Worm (Caenorhabditis elegans) whole organism, L3 larva: ENCODE measurements around the gene F35G2.5.

Source experiments
- ZK546.5 ChIP-seq: sonication (generic microtip); optimal IDR thresholded peaks from 2 replicates; lab custom pipeline; 2017; ENCODE audit warnings: missing biosample characterization, missing genetic modification characterization
- ama-1 ChIP-seq: fragments of 150-350 bp; optimal IDR thresholded peaks from 2 replicates; lab custom pipeline; 2018
- ceh-16 ChIP-seq: sonication (generic microtip); optimal IDR thresholded peaks from 2 replicates; lab custom pipeline; 2017; ENCODE audit warnings: missing biosample characterization, missing genetic modification characterization
- ceh-28 ChIP-seq: fragments of 150-350 bp; optimal IDR thresholded peaks from 2 replicates; lab custom pipeline; 2014; ENCODE audit warnings: missing biosample characterization, missing genetic modification reagents, missing genetic modification characterization
- ceh-82 ChIP-seq: fragments of 150-350 bp; optimal IDR thresholded peaks from 2 replicates; lab custom pipeline; 2014; ENCODE audit warnings: missing biosample characterization, missing genetic modification characterization
- ceh-9 ChIP-seq: sonication (generic microtip); optimal IDR thresholded peaks from 2 replicates; lab custom pipeline; 2018; ENCODE audit warnings: missing biosample characterization, missing genetic modification characterization
- daf-12 ChIP-seq: fragments of 150-350 bp; optimal IDR thresholded peaks from 2 replicates; lab custom pipeline; 2014; ENCODE audit warnings: missing biosample characterization, missing genetic modification reagents, missing genetic modification characterization
- egl-27 ChIP-seq: sonication (generic microtip); optimal IDR thresholded peaks from 4 replicates; lab custom pipeline; 2017; ENCODE audit warnings: missing biosample characterization, missing genetic modification reagents, missing genetic modification characterization
- egl-5 ChIP-seq: fragments of 150-350 bp; optimal IDR thresholded peaks from 2 replicates; lab custom pipeline; 2017; ENCODE audit warnings: missing biosample characterization, missing genetic modification reagents, missing genetic modification characterization, inconsistent platforms
- eor-1 ChIP-seq, 2 experiments: fragments of 150-350 bp; optimal IDR thresholded peaks; 2 replicates each; lab custom pipeline; 2014 to 2018; ENCODE audit warnings: missing biosample characterization in 2 of 2, missing genetic modification characterization in 2 of 2
- fkh-2 ChIP-seq: fragments of 150-350 bp; optimal IDR thresholded peaks from 2 replicates; lab custom pipeline; 2014; ENCODE audit warnings: missing biosample characterization, missing genetic modification reagents, missing genetic modification characterization
- jun-1 ChIP-seq: fragments of 150-350 bp; optimal IDR thresholded peaks from 2 replicates; lab custom pipeline; 2014; ENCODE audit warnings: missing biosample characterization, missing genetic modification reagents, missing genetic modification characterization
- lin-15B ChIP-seq: fragments of 150-350 bp; optimal IDR thresholded peaks from 2 replicates; lab custom pipeline; 2014; ENCODE audit warnings: missing biosample characterization, missing genetic modification characterization
- lsy-12 ChIP-seq: sonication (generic microtip); optimal IDR thresholded peaks from 2 replicates; lab custom pipeline; 2016; ENCODE audit warnings: mild to moderate bottlenecking, missing genetic modification characterization, missing compliant biosample characterization
- mdl-1 ChIP-seq: fragments of 150-350 bp; optimal IDR thresholded peaks from 2 replicates; lab custom pipeline; 2014; ENCODE audit warnings: missing biosample characterization, missing genetic modification characterization
- mml-1 ChIP-seq: fragments of 150-350 bp; sonication (generic microtip); optimal IDR thresholded peaks from 3 replicates; lab custom pipeline; 2014; ENCODE audit warnings: missing biosample characterization, missing genetic modification characterization
- nfya-1 ChIP-seq: sonication (generic microtip); optimal IDR thresholded peaks from 2 replicates; lab custom pipeline; 2017; ENCODE audit warnings: missing genetic modification characterization, mild to moderate bottlenecking, missing compliant biosample characterization, antibody characterized with exemption, moderate library complexity; ENCODE audit not compliant: insufficient read depth
- nhr-11 ChIP-seq: fragments of 150-350 bp; optimal IDR thresholded peaks from 2 replicates; lab custom pipeline; 2014; ENCODE audit warnings: missing biosample characterization, missing genetic modification characterization
- nhr-12 ChIP-seq: fragments of 150-350 bp; optimal IDR thresholded peaks from 2 replicates; lab custom pipeline; 2014; ENCODE audit warnings: missing biosample characterization, missing genetic modification characterization
- nhr-23 ChIP-seq: fragments of 150-350 bp; optimal IDR thresholded peaks from 2 replicates; lab custom pipeline; 2014; ENCODE audit warnings: missing biosample characterization, missing genetic modification reagents, missing genetic modification characterization
- nhr-25 ChIP-seq: sonication (generic microtip); optimal IDR thresholded peaks from 2 replicates; lab custom pipeline; 2017; ENCODE audit warnings: missing biosample characterization, missing genetic modification characterization
- nhr-28 ChIP-seq: fragments of 150-350 bp; optimal IDR thresholded peaks from 2 replicates; lab custom pipeline; 2014; ENCODE audit warnings: missing biosample characterization, missing genetic modification characterization
- nhr-43 ChIP-seq: sonication (generic microtip); optimal IDR thresholded peaks from 2 replicates; lab custom pipeline; 2016; ENCODE audit warnings: mild to moderate bottlenecking, missing genetic modification characterization, missing compliant biosample characterization; ENCODE audit not compliant: poor library complexity, severe bottlenecking
- nhr-67 ChIP-seq: fragments of 150-350 bp; optimal IDR thresholded peaks from 2 replicates; lab custom pipeline; 2014; ENCODE audit warnings: missing biosample characterization, missing genetic modification characterization
- nhr-77 ChIP-seq: fragments of 150-350 bp; optimal IDR thresholded peaks from 2 replicates; lab custom pipeline; 2014; ENCODE audit warnings: missing biosample characterization, missing genetic modification characterization
- pha-4 ChIP-seq: fragments of 150-350 bp; optimal IDR thresholded peaks from 2 replicates; lab custom pipeline; 2014; ENCODE audit warnings: missing biosample characterization, missing genetic modification reagents, missing genetic modification characterization
- pqm-1 ChIP-seq: fragments of 150-350 bp; optimal IDR thresholded peaks from 2 replicates; lab custom pipeline; 2017; ENCODE audit warnings: missing biosample characterization, missing genetic modification characterization, inconsistent platforms
- skn-1 ChIP-seq: fragments of 150-350 bp; optimal IDR thresholded peaks from 2 replicates; lab custom pipeline; 2014; ENCODE audit warnings: missing biosample characterization, missing genetic modification characterization
- snpc-4 ChIP-seq: fragments of 150-350 bp; optimal IDR thresholded peaks from 2 replicates; lab custom pipeline; 2014; ENCODE audit warnings: missing biosample characterization, missing genetic modification characterization
- tbx-2 ChIP-seq: sonication (generic microtip); optimal IDR thresholded peaks from 2 replicates; lab custom pipeline; 2016; ENCODE audit warnings: mild to moderate bottlenecking, missing genetic modification characterization, missing compliant biosample characterization
- unc-39 ChIP-seq: sonication (generic microtip); optimal IDR thresholded peaks from 4 replicates; lab custom pipeline; 2017; ENCODE audit warnings: missing biosample characterization, missing genetic modification characterization
- ztf-11 ChIP-seq: fragments of 150-350 bp; optimal IDR thresholded peaks from 2 replicates; lab custom pipeline; 2014; ENCODE audit warnings: missing biosample characterization, missing genetic modification characterization

F35G2.5 gene

ce11 chrIV:12217142-12217541 is 2.3 kb upstream of the F35G2.5 start:
- TF ChIP-seq nhr-25 (tag; lab: Kevin White, UChicago) (peak; percentile 38), egl-5 (no peak), ama-1 (lab: Kevin White, UChicago) (peak; percentile 75), nhr-23 (peak; percentile 78), nfya-1 (no peak), daf-12 (tag; lab: Kevin White, UChicago) (no peak)
- TF ChIP-seq, all 47 proteins: peak for 3

- TF ChIP-seq ceh-16 (tag; lab: Kevin White, UChicago) (no peak), ceh-9 (tag; lab: Kevin White, UChicago) (no peak), lin-15B (tag; lab: Kevin White, UChicago) (no peak), jun-1 (tag; lab: Kevin White, UChicago) (no peak), nhr-23 (no peak), unc-39 (tag; lab: Kevin White, UChicago) (no peak), lsy-12 (tag; lab: Kevin White, UChicago) (no peak), nhr-11 (tag; lab: Kevin White, UChicago) (no peak), mdl-1 (tag; lab: Kevin White, UChicago) (no peak), fkh-2 (no peak)
These were observed 1.2 kb upstream of the F35G2.5 start for ce11 chrIV:12218253-12218652.

- no peak for TF ChIP-seq fkh-2
- no peak for TF ChIP-seq nhr-12 (tag; lab: Kevin White, UChicago)
- TF ChIP-seq, all 47 proteins: peak for 0
These were observed 7.6 kb downstream of the F35G2.5 start, which contains the start of gene mlt-3 for ce11 chrIV:12227012-12227411. TSS of gene mlt-3 (minus strand) at chrIV:12227112.

- TF ChIP-seq ceh-9 (tag; lab: Kevin White, UChicago) = no peak
- TF ChIP-seq jun-1 (tag; lab: Kevin White, UChicago) = no peak
- TF ChIP-seq eor-1 (tag; optimal IDR thresholded peaks at IDR 0.05; lab: Kevin White, UChicago) = no peak
- no peak for TF ChIP-seq nhr-43
- TF ChIP-seq nhr-11 (tag; lab: Kevin White, UChicago) = no peak
- no peak for TF ChIP-seq skn-1 (tag; lab: Kevin White, UChicago)
- no peak for TF ChIP-seq pqm-1 (tag; lab: Kevin White, UChicago)
- no peak for TF ChIP-seq nhr-23
- no peak for TF ChIP-seq ZK546.5 (tag; lab: Kevin White, UChicago)
- no peak for TF ChIP-seq lsy-12 (tag; lab: Kevin White, UChicago)
- TF ChIP-seq ztf-11 (tag; lab: Kevin White, UChicago) = no peak
- no peak for TF ChIP-seq lin-15B (tag; lab: Kevin White, UChicago)
- no peak for TF ChIP-seq pha-4 (tag; lab: Kevin White, UChicago)
- no peak for TF ChIP-seq ceh-82 (tag; lab: Kevin White, UChicago)
- TF ChIP-seq egl-27 (tag; lab: Kevin White, UChicago) = no peak
- no peak for TF ChIP-seq unc-39 (tag; lab: Kevin White, UChicago)
- no peak for TF ChIP-seq ceh-16 (tag; lab: Kevin White, UChicago)
- no peak for TF ChIP-seq snpc-4 (tag; lab: Kevin White, UChicago)
These were observed 10.3 kb downstream of the F35G2.5 start, which contains the start of gene sre-18 for ce11 chrIV:12229679-12230078. TSS of gene sre-18 (minus strand) at chrIV:12229779.

- TF ChIP-seq nhr-12 (tag; lab: Kevin White, UChicago) (no peak), lsy-12 (tag; lab: Kevin White, UChicago) (no peak), nhr-77 (tag; lab: Kevin White, UChicago) (no peak), skn-1 (tag; lab: Kevin White, UChicago) (no peak), mml-1 (tag; lab: Kevin White, UChicago) (no peak), egl-27 (tag; lab: Kevin White, UChicago) (no peak), tbx-2 (no peak), jun-1 (tag; lab: Kevin White, UChicago) (no peak), ama-1 (lab: Kevin White, UChicago) (no peak), ceh-28 (tag; lab: Kevin White, UChicago) (no peak), nhr-28 (tag; lab: Kevin White, UChicago) (no peak), eor-1 (tag; optimal IDR thresholded peaks at IDR 0.05; lab: Kevin White, UChicago) (no peak), ceh-82 (tag; lab: Kevin White, UChicago) (no peak)
These were observed 16.6 kb downstream of the F35G2.5 start, which contains the start of gene sre-16 for ce11 chrIV:12236011-12236410. TSS of gene sre-16 (minus strand) at chrIV:12236111.

ce11 chrIV:12238851-12239250 is 19.4 kb downstream of the F35G2.5 start, which contains the start of gene sre-19:
TSS of gene sre-19 (minus strand) at chrIV:12238951.
- no peak for TF ChIP-seq nhr-67 (tag; lab: Kevin White, UChicago)
- TF ChIP-seq nhr-12 (tag; lab: Kevin White, UChicago) = no peak
- no peak for TF ChIP-seq skn-1 (tag; lab: Kevin White, UChicago)
- no peak for TF ChIP-seq nhr-28 (tag; lab: Kevin White, UChicago)
